Worm (Caenorhabditis elegans) whole organism, early embryonic: ENCODE results near the gene Y71H2AL.2.

Experiments
- aly-1 ChIP-seq: sonication (generic microtip); optimal IDR thresholded peaks from 2 replicates; lab custom pipeline; 2016; ENCODE audit warnings: missing genetic modification characterization, missing compliant biosample characterization
- ama-1 ChIP-seq: fragments of 150-350 bp; optimal IDR thresholded peaks from 2 replicates; lab custom pipeline; 2014
- ceh-13 ChIP-seq: fragments of 200-800 bp; sonication (Bioruptor generic); optimal IDR thresholded peaks from 2 replicates; lab custom pipeline; 2018; ENCODE audit warnings: mild to moderate bottlenecking, missing genetic modification characterization, missing compliant biosample characterization
- ceh-36 ChIP-seq: sonication (generic microtip); optimal IDR thresholded peaks from 2 replicates; lab custom pipeline; 2016; ENCODE audit warnings: missing genetic modification characterization, inconsistent platforms, missing compliant biosample characterization
- flt-1 ChIP-seq: fragments of 200-800 bp; sonication (Bioruptor generic); IDR thresholded peaks from 2 replicates; pipeline ENCODE4 v1.3.6; 2022; ENCODE audit warnings: missing genetic modification characterization, missing compliant biosample characterization
- hmg-4 ChIP-seq: fragments of 200-800 bp; sonication (Bioruptor generic); optimal IDR thresholded peaks from 2 replicates; lab custom pipeline; 2018; ENCODE audit warnings: mild to moderate bottlenecking, missing genetic modification characterization, missing compliant biosample characterization
- hnd-1 ChIP-seq: sonication (generic microtip); optimal IDR thresholded peaks from 2 replicates; lab custom pipeline; 2016; ENCODE audit warnings: missing genetic modification characterization, missing compliant biosample characterization
- tbx-37 ChIP-seq: fragments of 200-800 bp; sonication (Bioruptor generic); conservative IDR thresholded peaks from 2 replicates; pipeline ENCODE4 v1.3.6; 2022; ENCODE audit warnings: missing genetic modification reagents, missing genetic modification characterization, missing compliant biosample characterization

DNA sequence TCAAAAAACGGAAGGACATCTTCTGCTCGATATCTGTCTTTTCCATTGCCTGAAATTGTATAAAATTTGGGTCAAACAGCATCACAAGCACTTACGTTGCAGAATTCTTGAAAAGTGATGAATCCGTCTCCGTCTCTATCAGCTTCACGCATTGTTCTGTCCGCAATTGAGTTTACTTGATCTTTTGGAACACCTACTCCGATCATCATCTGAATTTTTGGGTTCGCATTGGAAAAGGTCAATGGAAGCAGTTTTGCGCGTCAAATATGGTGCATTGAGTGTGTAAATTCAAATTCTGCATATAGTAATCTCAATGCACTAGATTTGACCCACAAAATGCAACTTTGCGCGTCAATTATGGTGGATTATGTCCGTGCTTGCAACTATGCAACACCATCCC, 4.6 kb upstream of the Y71H2AL.2 start:
- TF ChIP-seq tbx-37 (GFP tag; lab: Robert Waterston, UW) (no peak), flt-1 (GFP tag; lab: Robert Waterston, UW) (no peak), ama-1 (lab: Kevin White, UChicago) (no peak), hmg-4 (no peak), hnd-1 (tag; lab: Kevin White, UChicago) (no peak), aly-1 (tag; lab: Kevin White, UChicago) (no peak), ceh-13 (no peak), ceh-36 (tag; lab: Kevin White, UChicago) (no peak)
